Worm (Caenorhabditis elegans) whole organism, L3 larva: ENCODE data around the gene ZK1320.3.

Experiments used
- fkh-10 ChIP-seq: sonication (generic microtip); optimal IDR thresholded peaks from 2 replicates; lab custom pipeline; 2017; ENCODE audit warnings: missing biosample characterization, missing genetic modification reagents, missing genetic modification characterization
- nhr-11 ChIP-seq: fragments of 150-350 bp; optimal IDR thresholded peaks from 2 replicates; lab custom pipeline; 2014; ENCODE audit warnings: missing biosample characterization, missing genetic modification characterization
- sea-2 ChIP-seq: fragments of 150-350 bp; sonication (generic microtip); optimal IDR thresholded peaks from 4 replicates; lab custom pipeline; 2014; ENCODE audit warnings: missing biosample characterization, missing genetic modification reagents, missing genetic modification characterization
- snpc-4 ChIP-seq: fragments of 150-350 bp; optimal IDR thresholded peaks from 2 replicates; lab custom pipeline; 2014; ENCODE audit warnings: missing biosample characterization, missing genetic modification characterization
- unc-39 ChIP-seq: sonication (generic microtip); optimal IDR thresholded peaks from 4 replicates; lab custom pipeline; 2017; ENCODE audit warnings: missing biosample characterization, missing genetic modification characterization
- ztf-11 ChIP-seq: fragments of 150-350 bp; optimal IDR thresholded peaks from 2 replicates; lab custom pipeline; 2014; ENCODE audit warnings: missing biosample characterization, missing genetic modification characterization

- TF ChIP-seq ztf-11 (tag; lab: Kevin White, UChicago) (no peak), unc-39 (tag; lab: Kevin White, UChicago) (no peak), sea-2 (GFP tag; lab: Kevin White, UChicago) (no peak), fkh-10 (GFP tag; lab: Kevin White, UChicago) (no peak), snpc-4 (tag; lab: Kevin White, UChicago) (no peak), nhr-11 (tag; lab: Kevin White, UChicago) (no peak)
Observed at ce11 chrII:9674678-9675077, 14.5 kb upstream of the ZK1320.3 start, which contains the start of gene arc-1.
